Fruit fly (Drosophila melanogaster): ENCODE results near the gene CalpC.

DNA sequence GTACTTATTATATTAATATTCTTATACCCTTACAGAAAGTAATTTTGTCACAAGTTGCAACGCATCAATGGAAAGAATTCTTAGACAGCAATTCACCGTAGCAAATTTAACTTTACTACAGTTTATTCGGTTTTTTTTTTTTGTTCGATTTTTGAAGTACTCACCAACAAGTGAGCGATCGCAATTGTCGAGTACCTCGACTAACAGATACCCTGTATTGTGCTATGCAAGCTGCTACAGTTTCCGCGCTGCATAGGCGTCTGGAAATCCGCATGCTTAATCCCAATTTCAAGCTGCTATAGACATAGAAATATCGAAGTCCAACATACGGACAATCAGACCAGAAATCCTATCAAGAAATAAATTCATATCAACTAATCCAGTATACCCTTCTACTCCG, 43.0 kb downstream of the CalpC start:
- no peak for TF ChIP-seq pan (optimal IDR thresholded peaks at IDR 0.05)
- no peak for TF ChIP-seq N (GFP tag; optimal IDR thresholded peaks at IDR 0.05)
- TF ChIP-seq tai (GFP tag; optimal IDR thresholded peaks at IDR 0.05): no peak
- TF ChIP-seq h (GFP tag; optimal IDR thresholded peaks at IDR 0.05): no peak
- TF ChIP-seq woc (GFP tag; optimal IDR thresholded peaks at IDR 0.05): no peak
- no peak for TF ChIP-seq Vsx2 (GFP tag; optimal IDR thresholded peaks at IDR 0.05; ENCODE audit: partially characterized antibody)
